Fruit fly (Drosophila melanogaster) S2 (cell line): ENCODE results near the gene CG15465.

Experiments used
- CG8478 ChIP-seq: fragments of >200 bp; optimal IDR thresholded peaks from 2 replicates; lab custom pipeline; 2018
- CTCF ChIP-seq, 2 experiments: fragments of >200 bp; optimal IDR thresholded peaks; 2 replicates each; lab custom pipeline; 2018

dm6 chrX:5095620-5096019 lies 10.1 kb downstream of the CG15465 start:
- no peak for TF ChIP-seq CG8478 (lab: Kevin White, UChicago)
- no peak for TF ChIP-seq CTCF (optimal IDR thresholded peaks at IDR 0.05; lab: Kevin White, UChicago)
